Fruit fly (Drosophila melanogaster) whole organism, embryonic: ENCODE results near the gene eca.
"Not testable (repeated sequence)": the region's sequence is repeated elsewhere in the genome, so short reads cannot be mapped to it uniquely, and the experiment has no call there.

ENCODE experiments used
- Blimp-1 ChIP-seq: fragments of 200-800 bp; sonication (Bioruptor generic); optimal IDR thresholded peaks from 3 replicates; lab custom pipeline; 2018; ENCODE audit warnings: missing biosample characterization, missing genetic modification characterization, mild to moderate bottlenecking, moderate library complexity, missing genetic modification reagents
- CG10147 ChIP-seq: fragments of 200-800 bp; sonication (Bioruptor generic); optimal IDR thresholded peaks from 2 replicates; lab custom pipeline; 2019; ENCODE audit warnings: missing biosample characterization, mild to moderate bottlenecking, missing genetic modification characterization, moderate library complexity
- CG10543 ChIP-seq: fragments of 200-800 bp; sonication (Bioruptor generic); optimal IDR thresholded peaks from 3 replicates; lab custom pipeline; 2017; ENCODE audit warnings: missing biosample characterization, mild to moderate bottlenecking, missing genetic modification characterization, moderate library complexity
- CG10565 ChIP-seq: fragments of 200-800 bp; sonication (Bioruptor generic); optimal IDR thresholded peaks from 3 replicates; lab custom pipeline; 2016; ENCODE audit warnings: missing biosample characterization, mild to moderate bottlenecking, missing genetic modification characterization
- CG10654 ChIP-seq: fragments of 200-800 bp; sonication (Bioruptor generic); optimal IDR thresholded peaks from 2 replicates; lab custom pipeline; 2016; ENCODE audit warnings: missing biosample characterization, missing genetic modification characterization
- CG10979 ChIP-seq: fragments of 200-800 bp; sonication (Bioruptor generic); optimal IDR thresholded peaks from 2 replicates; lab custom pipeline; 2018; ENCODE audit warnings: missing biosample characterization, mild to moderate bottlenecking, missing genetic modification characterization, moderate library complexity
- CG11247 ChIP-seq: fragments of 200-800 bp; sonication (Bioruptor generic); IDR thresholded peaks from 2 replicates; pipeline ENCODE4 v1.3.6; 2022; ENCODE audit warnings: missing biosample characterization, missing genetic modification characterization
- CG11456 ChIP-seq: fragments of 200-800 bp; sonication (Bioruptor generic); IDR thresholded peaks from 3 replicates; pipeline ENCODE4 v1.3.6; 2022; ENCODE audit warnings: missing biosample characterization, missing genetic modification characterization
- CG12299 ChIP-seq: fragments of 200-800 bp; sonication (Bioruptor generic); optimal IDR thresholded peaks from 2 replicates; lab custom pipeline; 2018; ENCODE audit warnings: missing biosample characterization, mild to moderate bottlenecking, missing genetic modification characterization
- CG1233 ChIP-seq: fragments of 200-800 bp; sonication (Bioruptor generic); optimal IDR thresholded peaks from 4 replicates; lab custom pipeline; 2018; ENCODE audit warnings: missing biosample characterization, mild to moderate bottlenecking, missing genetic modification characterization
- CG13424 ChIP-seq: fragments of 200-800 bp; sonication (Bioruptor generic); optimal IDR thresholded peaks from 2 replicates; lab custom pipeline; 2019; ENCODE audit warnings: missing biosample characterization, mild to moderate bottlenecking, missing genetic modification characterization, moderate library complexity
- CG13894 ChIP-seq: fragments of 200-800 bp; sonication (Bioruptor generic); optimal IDR thresholded peaks from 3 replicates; lab custom pipeline; 2018; ENCODE audit warnings: missing biosample characterization, mild to moderate bottlenecking, missing genetic modification characterization, moderate library complexity
- CG15073 ChIP-seq: fragments of 200-800 bp; sonication (Bioruptor generic); optimal IDR thresholded peaks from 2 replicates; lab custom pipeline; 2016; ENCODE audit warnings: missing biosample characterization, missing genetic modification characterization
- CG15696 ChIP-seq: fragments of 200-800 bp; sonication (Bioruptor generic); optimal IDR thresholded peaks from 2 replicates; lab custom pipeline; 2019; ENCODE audit warnings: missing biosample characterization, mild to moderate bottlenecking, missing genetic modification characterization, moderate library complexity
- CG1602 ChIP-seq: fragments of 200-800 bp; sonication (Bioruptor generic); optimal IDR thresholded peaks from 3 replicates; lab custom pipeline; 2016; ENCODE audit warnings: missing biosample characterization, missing genetic modification characterization
- CG1647 ChIP-seq: fragments of 200-800 bp; sonication (Bioruptor generic); optimal IDR thresholded peaks from 3 replicates; lab custom pipeline; 2016; ENCODE audit warnings: missing biosample characterization, missing genetic modification characterization
- CG17328 ChIP-seq: fragments of 200-800 bp; sonication (Bioruptor generic); IDR thresholded peaks from 2 replicates; pipeline ENCODE4 v1.3.6; 2022; ENCODE audit warnings: missing biosample characterization, missing genetic modification characterization
- CG17359 ChIP-seq: fragments of 200-800 bp; sonication (Bioruptor generic); optimal IDR thresholded peaks from 3 replicates; lab custom pipeline; 2018; ENCODE audit warnings: missing biosample characterization, mild to moderate bottlenecking, missing genetic modification characterization, moderate library complexity
- CG18262 ChIP-seq: fragments of 200-800 bp; optimal IDR thresholded peaks from 3 replicates; lab custom pipeline; 2019; ENCODE audit warnings: missing biosample characterization, mild to moderate bottlenecking, missing genetic modification characterization, moderate library complexity
- CG18599 ChIP-seq: fragments of 200-800 bp; sonication (Bioruptor generic); optimal IDR thresholded peaks from 3 replicates; lab custom pipeline; 2017; ENCODE audit warnings: missing biosample characterization, missing genetic modification characterization, mild to moderate bottlenecking, moderate library complexity, missing genetic modification reagents
- CG2199 ChIP-seq: fragments of 200-800 bp; sonication (Bioruptor generic); IDR thresholded peaks from 3 replicates; pipeline ENCODE4 v1.3.6; 2022; ENCODE audit warnings: missing biosample characterization, missing genetic modification characterization
- CG2875 ChIP-seq: fragments of 200-800 bp; sonication (Bioruptor generic); optimal IDR thresholded peaks from 2 replicates; lab custom pipeline; 2017; ENCODE audit warnings: missing biosample characterization, mild to moderate bottlenecking, missing genetic modification characterization, missing genetic modification reagents
- CG31441 ChIP-seq: fragments of 200-800 bp; sonication (Bioruptor generic); IDR thresholded peaks from 2 replicates; pipeline ENCODE4 v1.3.6; 2022; ENCODE audit warnings: missing biosample characterization, missing genetic modification characterization
- CG34422 ChIP-seq: fragments of 200-800 bp; sonication (Bioruptor generic); IDR thresholded peaks from 3 replicates; pipeline ENCODE4 v1.3.6; 2022; ENCODE audit warnings: missing biosample characterization, missing genetic modification characterization
- CG6854 ChIP-seq: fragments of 200-800 bp; sonication (Bioruptor generic); optimal IDR thresholded peaks from 3 replicates; lab custom pipeline; 2017; ENCODE audit warnings: missing biosample characterization, mild to moderate bottlenecking, missing genetic modification characterization
- CG7786 ChIP-seq: fragments of 200-800 bp; sonication (Bioruptor generic); optimal IDR thresholded peaks from 2 replicates; lab custom pipeline; 2016; ENCODE audit warnings: missing biosample characterization, missing genetic modification characterization
- CG7839 ChIP-seq: fragments of 200-800 bp; sonication (Bioruptor generic); optimal IDR thresholded peaks from 3 replicates; lab custom pipeline; 2018; ENCODE audit warnings: missing biosample characterization, mild to moderate bottlenecking, missing genetic modification characterization, moderate library complexity
- CkIIα-i1 ChIP-seq: fragments of 200-800 bp; sonication (Bioruptor generic); IDR thresholded peaks from 2 replicates; pipeline ENCODE4 v1.3.6; 2022; ENCODE audit warnings: missing biosample characterization, missing genetic modification characterization
- MBD-R2 ChIP-seq: fragments of 200-800 bp; sonication (Bioruptor generic); IDR thresholded peaks from 2 replicates; pipeline ENCODE4 v1.3.6; 2022; ENCODE audit warnings: missing biosample characterization, missing genetic modification characterization
- Med ChIP-seq: fragments of 200-800 bp; sonication (Bioruptor generic); peaks from one replicate; lab custom pipeline; 2016; ENCODE audit warnings: missing biosample characterization, missing genetic modification characterization, mild to moderate bottlenecking, inconsistent platforms, moderate library complexity
- Ravus ChIP-seq: fragments of 200-800 bp; sonication (Bioruptor generic); IDR thresholded peaks from 2 replicates; pipeline ENCODE4 v1.3.6; 2022; ENCODE audit warnings: missing biosample characterization, missing genetic modification characterization
- al ChIP-seq: fragments of 200-800 bp; sonication (Bioruptor generic); IDR thresholded peaks from 2 replicates; pipeline ENCODE4 v1.3.6; 2022; ENCODE audit warnings: missing biosample characterization, missing genetic modification characterization
- bbx ChIP-seq: fragments of 200-800 bp; sonication (Bioruptor generic); IDR thresholded peaks from 2 replicates; pipeline ENCODE4 v1.3.6; 2022; ENCODE audit warnings: missing biosample characterization, missing genetic modification characterization; ENCODE audit not compliant: partially characterized antibody
- cg ChIP-seq: fragments of 200-800 bp; sonication (Bioruptor generic); optimal IDR thresholded peaks from 3 replicates; lab custom pipeline; 2019; ENCODE audit warnings: missing biosample characterization, mild to moderate bottlenecking, missing genetic modification characterization, moderate library complexity
- dm ChIP-seq: fragments of 200-800 bp; sonication (Bioruptor generic); optimal IDR thresholded peaks from 3 replicates; lab custom pipeline; 2016; ENCODE audit warnings: missing biosample characterization, missing genetic modification characterization
- dpn ChIP-seq, 2 experiments: fragments of 200-800 bp; sonication (Bioruptor generic); optimal IDR thresholded peaks; 3 replicates each; lab custom pipeline; 2016; ENCODE audit warnings: missing biosample characterization in 2 of 2, missing genetic modification characterization in 2 of 2
- ewg ChIP-seq: fragments of 200-800 bp; sonication (Bioruptor generic); optimal IDR thresholded peaks from 3 replicates; lab custom pipeline; 2017; ENCODE audit warnings: mild to moderate bottlenecking, missing biosample characterization, missing genetic modification reagents, missing genetic modification characterization
- gro ChIP-seq: fragments of 200-800 bp; sonication (Bioruptor generic); optimal IDR thresholded peaks from 2 replicates; lab custom pipeline; 2016; ENCODE audit warnings: missing biosample characterization, missing genetic modification characterization
- lov ChIP-seq, 2 experiments: fragments of 200-800 bp in 1 of 2; fragments of >200 bp in 1 of 2; sonication (Bioruptor generic) in 1 of 2; IDR thresholded peaks in 1 of 2; optimal IDR thresholded peaks in 1 of 2; 2 replicates in 1 of 2; 3 replicates in 1 of 2; pipeline versions ENCODE4 v1.3.6 to Lab custom; 2017 to 2022; ENCODE audit warnings: missing biosample characterization in 1 of 2, missing genetic modification characterization in 1 of 2
- nerfin-1 ChIP-seq: fragments of 200-800 bp; sonication (Bioruptor generic); optimal IDR thresholded peaks from 3 replicates; lab custom pipeline; 2019; ENCODE audit warnings: missing biosample characterization, mild to moderate bottlenecking, missing genetic modification characterization, moderate library complexity
- phol ChIP-seq: fragments of 200-800 bp; sonication (Bioruptor generic); optimal IDR thresholded peaks from 3 replicates; lab custom pipeline; 2018; ENCODE audit warnings: missing biosample characterization, mild to moderate bottlenecking, missing genetic modification characterization, moderate library complexity
- slp2 ChIP-seq: fragments of 200-800 bp; sonication (Bioruptor generic); optimal IDR thresholded peaks from 2 replicates; lab custom pipeline; 2016; ENCODE audit warnings: missing biosample characterization, missing genetic modification characterization
- tap ChIP-seq: fragments of 200-800 bp; optimal IDR thresholded peaks from 3 replicates; lab custom pipeline; 2019; ENCODE audit warnings: missing biosample characterization, mild to moderate bottlenecking, missing genetic modification characterization, moderate library complexity
- tup ChIP-seq: fragments of 200-800 bp; sonication (Bioruptor generic); optimal IDR thresholded peaks from 2 replicates; lab custom pipeline; 2016; ENCODE audit warnings: missing biosample characterization, mild to moderate bottlenecking, missing genetic modification characterization, moderate library complexity
- twi ChIP-seq: fragments of 200-800 bp; optimal IDR thresholded peaks from 2 replicates; lab custom pipeline; 2019; ENCODE audit warnings: missing biosample characterization, mild to moderate bottlenecking, missing genetic modification characterization, moderate library complexity
- vfl ChIP-seq: fragments of 200-800 bp; sonication (Bioruptor generic); optimal IDR thresholded peaks from 2 replicates; lab custom pipeline; 2016; ENCODE audit warnings: missing biosample characterization, missing genetic modification characterization
- zf30C ChIP-seq: fragments of 200-800 bp; sonication (Bioruptor generic); optimal IDR thresholded peaks from 3 replicates; lab custom pipeline; 2018; ENCODE audit warnings: missing biosample characterization, mild to moderate bottlenecking, missing genetic modification characterization

eca gene

DNA sequence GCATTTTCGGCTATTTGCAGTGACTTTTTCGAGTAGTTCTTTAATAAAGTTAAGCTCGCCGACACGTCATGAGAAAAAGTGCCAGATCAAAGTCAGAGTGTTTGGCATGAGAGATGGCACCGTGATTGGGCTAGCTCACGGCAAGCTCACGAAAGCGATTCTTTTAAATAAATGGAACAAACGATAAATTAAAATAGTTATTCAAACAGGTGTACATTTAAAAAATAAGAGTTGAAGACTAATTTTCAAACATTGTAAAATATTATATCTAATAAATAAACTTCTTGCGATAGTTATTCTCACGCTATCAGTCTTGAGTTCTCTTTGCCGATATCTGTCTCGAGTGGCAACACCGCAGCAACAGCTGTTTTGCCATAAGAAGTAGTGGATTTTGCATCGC, at the start of gene eca, which contains the start of gene CG18542:
Gene eca, minus strand, starts transcription at position 101 of the 400 bp plus-strand sequence.
Gene CG18542, plus strand, starts transcription at position 385 of the 400 bp plus-strand sequence.
- TF ChIP-seq CG18262; zf30C (GFP tag; lab: Kevin White, UChicago); dm: not testable (repeated sequence)
- TF ChIP-seq, all 482 proteins: peak for 0; not testable (repeated sequence) for 482

DNA sequence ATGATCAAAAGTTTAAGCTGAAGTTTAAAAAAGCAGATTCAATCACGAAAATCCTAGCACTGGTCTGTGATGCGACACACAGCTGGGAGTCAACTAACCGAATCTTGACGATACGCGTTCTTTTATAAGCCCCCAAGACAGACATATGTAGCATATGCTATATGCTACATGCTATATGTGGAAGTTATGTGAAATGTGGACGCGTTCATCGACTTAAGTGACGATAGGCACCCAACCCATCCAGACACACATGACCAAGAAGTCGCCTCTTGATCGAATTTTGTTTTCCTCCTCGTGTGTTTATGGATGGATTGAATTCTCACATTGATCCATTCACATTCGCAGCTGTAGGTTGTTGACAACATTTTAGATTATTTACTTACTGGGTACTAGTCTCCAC, 47.9 kb upstream of the eca start, which contains the start of gene alphaTub85E:
Gene alphaTub85E, minus strand, starts transcription at position 101 of the 400 bp plus-strand sequence.
- TF ChIP-seq vfl (GFP tag; lab: Kevin White, UChicago) (no peak), twi (tag; lab: Kevin White, UChicago) (peak; percentile 20), Med (peak; percentile 50), CG2199 (0 out of 3 replicates have a peak, but pooled peaks have one; percentile 45), CG2875 (GFP tag; lab: Kevin White, UChicago) (no peak)

DNA sequence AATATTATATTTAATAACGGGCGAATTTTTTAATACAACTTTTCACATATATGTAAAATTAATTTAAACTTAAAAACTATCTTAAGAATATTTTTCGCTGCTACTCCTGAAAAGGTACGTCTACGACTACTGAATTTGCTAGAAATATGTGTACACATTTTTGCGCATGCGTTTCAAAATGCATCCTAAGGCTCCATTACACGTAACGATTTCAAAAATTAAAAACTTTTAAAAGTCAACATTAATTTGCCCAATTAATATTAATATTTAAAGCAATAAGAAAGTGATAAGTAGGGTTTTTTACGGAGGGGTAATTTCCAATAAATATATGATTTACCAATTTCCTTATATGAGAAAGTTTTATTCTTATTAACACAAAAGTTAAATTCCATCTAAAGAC, 45.5 kb upstream of the eca start, which contains the start of gene FoxP:
Gene FoxP, minus strand, starts transcription at position 89 of the 400 bp plus-strand sequence.
- no peak for TF ChIP-seq CkIIα-i1 (GFP tag; lab: Robert Waterston, UW)
- TF ChIP-seq CG11456 (GFP tag; lab: Robert Waterston, UW): no peak
- TF ChIP-seq CG7839 (tag; lab: Kevin White, UChicago): no peak
- no peak for TF ChIP-seq CG6854 (GFP tag; lab: Kevin White, UChicago)
- TF ChIP-seq CG11247 (GFP tag; lab: Robert Waterston, UW): no peak
- no peak for TF ChIP-seq CG13894
- TF ChIP-seq CG15073 (GFP tag; lab: Kevin White, UChicago): no peak
- no peak for TF ChIP-seq CG15696 (tag; lab: Kevin White, UChicago)
- peak; percentile 88 for TF ChIP-seq ewg (GFP tag; lab: Kevin White, UChicago)
- TF ChIP-seq CG34422 (GFP tag; lab: Robert Waterston, UW): no peak
- TF ChIP-seq bbx: no peak
- no peak for TF ChIP-seq slp2 (GFP tag; lab: Kevin White, UChicago)
- TF ChIP-seq Ravus (GFP tag; lab: Robert Waterston, UW): no peak
- TF ChIP-seq CG1647 (GFP tag; lab: Kevin White, UChicago): no peak
- TF ChIP-seq tap (tag; lab: Kevin White, UChicago): no peak
- no peak for TF ChIP-seq dpn (GFP tag; optimal IDR thresholded peaks at IDR 0.05; lab: Kevin White, UChicago)
- no peak for TF ChIP-seq CG17359
- no peak for TF ChIP-seq CG10565 (GFP tag; lab: Kevin White, UChicago)
- TF ChIP-seq cg (GFP tag; lab: Kevin White, UChicago): no peak
- no peak for TF ChIP-seq CG10147 (GFP tag; lab: Kevin White, UChicago)
- TF ChIP-seq Blimp-1: no peak
- no peak for TF ChIP-seq CG12299
- no peak for TF ChIP-seq CG18599 (GFP tag; lab: Kevin White, UChicago)
- TF ChIP-seq CG1233 (GFP tag; lab: Kevin White, UChicago): no peak
- TF ChIP-seq CG10543 (GFP tag; lab: Kevin White, UChicago): no peak
- peak; percentile 24 for TF ChIP-seq phol (tag; lab: Kevin White, UChicago)
- TF ChIP-seq CG13424 (tag; lab: Kevin White, UChicago): peak; percentile 47
- TF ChIP-seq gro (GFP tag; lab: Kevin White, UChicago): no peak
- peak; percentile 24 for TF ChIP-seq CG10979 (tag; lab: Kevin White, UChicago)
- TF ChIP-seq CG31441 (GFP tag; lab: Robert Waterston, UW): no peak
- TF ChIP-seq al: no peak
- TF ChIP-seq CG17328 (GFP tag; lab: Robert Waterston, UW): no peak
- no peak for TF ChIP-seq lov (optimal IDR thresholded peaks at IDR 0.05; lab: Kevin White, UChicago)
- no peak for TF ChIP-seq lov (GFP tag; IDR thresholded peaks at IDR 0.05; lab: Robert Waterston, UW)
- TF ChIP-seq MBD-R2: no peak
- no peak for TF ChIP-seq tup (GFP tag; lab: Kevin White, UChicago)
- TF ChIP-seq CG10654: no peak
- no peak for TF ChIP-seq CG1602 (GFP tag; lab: Kevin White, UChicago)
- TF ChIP-seq nerfin-1 (tag; lab: Kevin White, UChicago): no peak
- TF ChIP-seq CG7786 (GFP tag; lab: Kevin White, UChicago): no peak
